Worm (Caenorhabditis elegans) whole organism, young adult: Measurements from ENCODE around the gene C26E1.1.

Source experiments
- Y95B8A.8 ChIP-seq: fragments of 200-800 bp; sonication (Bioruptor generic); IDR thresholded peaks from 2 replicates; pipeline ENCODE4 v1.3.6; 2022; ENCODE audit warnings: missing genetic modification reagents, missing genetic modification characterization, missing compliant biosample characterization
- attf-6 ChIP-seq: fragments of 200-800 bp; sonication (Bioruptor generic); IDR thresholded peaks from 2 replicates; pipeline ENCODE4 v1.3.6; 2022; ENCODE audit warnings: missing genetic modification reagents, missing genetic modification characterization, missing compliant biosample characterization
- cebp-2 ChIP-seq: fragments of 200-800 bp; sonication (Bioruptor generic); IDR thresholded peaks from 2 replicates; pipeline ENCODE4 v1.3.6; 2022; ENCODE audit warnings: missing genetic modification characterization, missing compliant biosample characterization
- lin-26 ChIP-seq: fragments of 200-800 bp; sonication (Bioruptor generic); IDR thresholded peaks from 2 replicates; pipeline ENCODE4 v1.3.6; 2022; ENCODE audit warnings: missing genetic modification reagents, missing genetic modification characterization, missing compliant biosample characterization
- lin-54 ChIP-seq: fragments of 200-800 bp; sonication (Bioruptor generic); optimal IDR thresholded peaks from 2 replicates; lab custom pipeline; 2018; ENCODE audit warnings: mild to moderate bottlenecking, missing genetic modification characterization, missing compliant biosample characterization
- lsy-27 ChIP-seq: sonication (generic microtip); optimal IDR thresholded peaks from 2 replicates; lab custom pipeline; 2017; ENCODE audit warnings: missing genetic modification characterization, mild to moderate bottlenecking, missing compliant biosample characterization, antibody characterized with exemption, missing genotype, borderline replicate concordance; ENCODE audit not compliant: insufficient read depth
- mcd-1 ChIP-seq: fragments of 200-800 bp; sonication (Bioruptor generic); IDR thresholded peaks from 2 replicates; pipeline ENCODE4 v1.3.6; 2022; ENCODE audit warnings: missing genetic modification reagents, missing genetic modification characterization, missing compliant biosample characterization
- nhr-90 ChIP-seq: sonication (generic microtip); optimal IDR thresholded peaks from 2 replicates; lab custom pipeline; 2016; ENCODE audit warnings: missing genotype, mild to moderate bottlenecking, missing genetic modification characterization, missing compliant biosample characterization
- sea-2 ChIP-seq: fragments of 200-800 bp; sonication (Bioruptor generic); IDR thresholded peaks from 2 replicates; pipeline ENCODE4 v1.3.6; 2022; ENCODE audit warnings: missing genetic modification characterization, missing compliant biosample characterization
- snpc-4 ChIP-seq, 5 experiments: fragments of 150-350 bp in 1 of 5; sonication (generic microtip) in 4 of 5; optimal IDR thresholded peaks; 2 replicates each; lab custom pipeline; 2014 to 2018; ENCODE audit warnings: missing genetic modification characterization in 5 of 5, missing biosample characterization in 3 of 5, antibody characterized with exemption in 2 of 5, mild to moderate bottlenecking in 2 of 5, missing compliant biosample characterization in 2 of 5, missing genotype in 2 of 5, moderate library complexity in 2 of 5, missing genetic modification reagents in 1 of 5
- tbx-9 ChIP-seq: sonication (generic microtip); optimal IDR thresholded peaks from 2 replicates; lab custom pipeline; 2016; ENCODE audit warnings: borderline replicate concordance, missing genetic modification characterization, inconsistent platforms, missing compliant biosample characterization
- unc-130 ChIP-seq: sonication (generic microtip); optimal IDR thresholded peaks from 2 replicates; lab custom pipeline; 2016; ENCODE audit warnings: missing genetic modification reagents, missing genetic modification characterization, missing compliant biosample characterization
- ztf-3 ChIP-seq: fragments of 200-800 bp; sonication (Bioruptor generic); optimal IDR thresholded peaks from 2 replicates; lab custom pipeline; 2018; ENCODE audit warnings: mild to moderate bottlenecking, missing genetic modification characterization, missing compliant biosample characterization

DNA sequence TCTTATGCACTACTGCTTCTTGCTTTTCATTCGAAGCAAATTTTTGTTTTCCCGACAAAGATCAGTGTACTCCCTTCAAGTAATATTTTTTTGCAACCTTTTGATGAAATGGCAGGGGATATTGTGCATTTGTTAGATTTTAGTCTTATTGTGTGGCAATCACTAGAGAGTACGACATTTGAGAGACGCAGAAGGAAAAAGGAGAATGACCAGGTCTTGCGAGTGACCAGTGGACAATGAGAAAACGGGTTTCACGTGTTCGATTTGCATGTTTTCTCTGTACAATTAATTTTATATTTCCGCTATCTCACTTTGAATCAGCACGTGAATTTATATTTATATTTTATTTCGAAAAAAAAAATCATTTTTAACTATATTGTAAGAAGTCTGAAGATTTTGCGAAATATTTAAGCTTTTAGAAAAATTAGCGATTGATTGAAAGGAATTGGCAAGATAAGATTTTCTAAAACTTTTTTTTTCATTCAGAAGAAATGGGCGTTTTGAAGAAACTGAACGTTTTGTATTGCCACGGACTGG is 38.6 kb downstream of the C26E1.1 start, which contains the start of gene C50B6.9:
- TF ChIP-seq attf-6 (GFP tag; lab: Robert Waterston, UW), result no peak
- TF ChIP-seq cebp-2 (GFP tag; lab: Robert Waterston, UW), result no peak
- TF ChIP-seq mcd-1 (GFP tag; lab: Robert Waterston, UW), result no peak
- no peak for TF ChIP-seq sea-2 (GFP tag; lab: Robert Waterston, UW)
- TF ChIP-seq Y95B8A.8 (GFP tag; lab: Robert Waterston, UW), result no peak
- no peak for TF ChIP-seq lsy-27 (tag; lab: Kevin White, UChicago)
- no peak for TF ChIP-seq nhr-90 (tag; lab: Kevin White, UChicago)
- no peak for TF ChIP-seq ztf-3 (GFP tag; lab: Kevin White, UChicago)
- TF ChIP-seq tbx-9, result no peak
- no peak for TF ChIP-seq unc-130 (GFP tag; lab: Kevin White, UChicago)
- TF ChIP-seq lin-54, result no peak
- no peak for TF ChIP-seq snpc-4 (GFP tag; optimal IDR thresholded peaks at IDR 0.05; lab: Kevin White, UChicago)
- no peak for TF ChIP-seq snpc-4 (tag; optimal IDR thresholded peaks at IDR 0.05; lab: Kevin White, UChicago)
- TF ChIP-seq lin-26 (GFP tag; lab: Robert Waterston, UW), result no peak
